Worm (Caenorhabditis elegans): ENCODE results near the gene clec-33.
A peak's percentile ranks its signal among the peaks of the same experiment; 100 is the strongest.

Gene clec-33

DNA sequence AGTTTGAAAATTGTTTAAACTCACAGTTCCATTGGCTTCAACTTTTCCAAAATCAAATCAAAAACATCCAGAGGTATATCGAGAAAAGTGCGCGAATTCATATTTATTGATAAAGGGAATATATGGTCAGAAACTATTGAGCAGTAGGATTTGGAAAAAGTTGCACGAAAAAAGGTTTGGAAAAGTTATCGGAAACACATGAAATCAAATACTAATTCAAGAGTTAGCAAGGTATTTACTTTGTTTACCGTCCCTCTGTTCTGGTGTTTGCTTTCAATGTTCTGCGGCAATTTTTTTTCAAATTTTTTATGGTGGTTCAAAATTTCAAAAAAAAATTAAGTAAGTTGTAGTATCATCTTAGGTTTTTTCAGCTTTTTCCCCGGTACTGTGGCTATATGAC is 29.7 kb upstream of the clec-33 start, which contains the start of gene fbxa-45:
TSS of gene fbxa-45 (minus strand) at position 101 of the 400 bp plus-strand sequence.
- 0 out of 2 replicates have a peak, but pooled peaks have one; percentile 26 for TF ChIP-seq egl-18 (GFP tag; IDR thresholded peaks at IDR 0.05)
- TF ChIP-seq mxl-1 (tag; optimal IDR thresholded peaks at IDR 0.05) = no peak

DNA sequence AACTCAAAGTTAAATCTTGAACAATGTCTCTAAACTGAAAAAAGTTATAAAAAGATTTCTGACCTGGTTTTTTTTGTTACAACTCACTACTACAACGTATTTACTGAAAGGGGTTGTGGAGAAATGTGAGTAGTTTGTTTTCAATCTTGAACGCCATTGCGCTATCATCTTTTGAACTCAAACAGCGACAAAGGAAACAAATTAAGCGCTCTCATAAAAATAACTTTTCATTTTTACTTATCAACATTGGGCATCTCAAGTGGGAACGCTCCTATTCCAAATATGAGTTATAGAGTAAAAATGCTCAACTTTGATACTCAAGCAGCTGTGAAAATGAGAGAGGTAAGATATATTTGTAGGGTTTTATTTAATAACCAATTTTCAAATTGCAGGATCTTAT is 23.8 kb upstream of the clec-33 start, which contains the start of gene F09C6.15:
TSS of gene F09C6.15 (plus strand) at position 301 of the 400 bp plus-strand sequence.
- TF ChIP-seq let-607 (tag; optimal IDR thresholded peaks at IDR 0.05) = no peak
- TF ChIP-seq atf-7 (tag; optimal IDR thresholded peaks at IDR 0.05) = no peak
- TF ChIP-seq hlh-26 (GFP tag; conservative IDR thresholded peaks at IDR 0.05) = no peak
- no peak for TF ChIP-seq dpff-1 (tag; optimal IDR thresholded peaks at IDR 0.05)
- TF ChIP-seq somi-1 (GFP tag; optimal IDR thresholded peaks at IDR 0.05) = no peak
- no peak for TF ChIP-seq attf-5 (GFP tag; optimal IDR thresholded peaks at IDR 0.05)
- TF ChIP-seq nhr-80 (tag; optimal IDR thresholded peaks at IDR 0.05) = no peak
- no peak for TF ChIP-seq hlh-12 (tag; optimal IDR thresholded peaks at IDR 0.05)
- no peak for TF ChIP-seq F52B5.7 (tag; optimal IDR thresholded peaks at IDR 0.05)
- TF ChIP-seq snpc-3.4 (tag; optimal IDR thresholded peaks at IDR 0.05) = no peak
- TF ChIP-seq ztf-28 (GFP tag; IDR thresholded peaks at IDR 0.05) = no peak
- no peak for TF ChIP-seq B0261.1 (tag; optimal IDR thresholded peaks at IDR 0.05)
- TF ChIP-seq bed-1 (GFP tag; IDR thresholded peaks at IDR 0.05) = no peak
- no peak for TF ChIP-seq Y79H2A.3 (GFP tag; conservative IDR thresholded peaks at IDR 0.05)
- no peak for TF ChIP-seq snpc-4 (GFP tag; optimal IDR thresholded peaks at IDR 0.05)
- TF ChIP-seq snpc-4 (tag; optimal IDR thresholded peaks at IDR 0.05) = no peak

- no peak for TF ChIP-seq ama-1 (optimal IDR thresholded peaks at IDR 0.05)
- no peak for TF ChIP-seq ama-1 (GFP tag; optimal IDR thresholded peaks at IDR 0.05)
- no peak for TF ChIP-seq B0035.1 (tag; optimal IDR thresholded peaks at IDR 0.05)
- no peak for TF ChIP-seq ztf-25 (GFP tag; IDR thresholded peaks at IDR 0.05)
- TF ChIP-seq sea-2 (GFP tag; IDR thresholded peaks at IDR 0.05) = no peak
- TF ChIP-seq B0336.3 (GFP tag; IDR thresholded peaks at IDR 0.05) = no peak
- no peak for TF ChIP-seq dpl-1 (GFP tag; optimal IDR thresholded peaks at IDR 0.05)
- TF ChIP-seq lin-40 (tag; optimal IDR thresholded peaks at IDR 0.05) = no peak
- no peak for TF ChIP-seq B0261.1 (tag; optimal IDR thresholded peaks at IDR 0.05)
- TF ChIP-seq tlf-1 (GFP tag; optimal IDR thresholded peaks at IDR 0.05) = no peak
- no peak for TF ChIP-seq lin-26 (GFP tag; IDR thresholded peaks at IDR 0.05)
These were observed 19.2 kb upstream of the clec-33 start, which contains the start of the genes ifas-2 and fbxa-44 for ce11 chrV:16888788-16889325. ifas-2 (minus strand) TSS chrV:16888888. fbxa-44 (plus strand) TSS chrV:16889275.

- TF ChIP-seq lsy-27 (tag; optimal IDR thresholded peaks at IDR 0.05; ENCODE audit: borderline replicate concordance, insufficient read depth) (no peak), gei-17 (GFP tag; optimal IDR thresholded peaks at IDR 0.05) (no peak), dpl-1 (GFP tag; optimal IDR thresholded peaks at IDR 0.05) (no peak), dpff-1 (tag; optimal IDR thresholded peaks at IDR 0.05) (no peak), F22D6.2 (tag; optimal IDR thresholded peaks at IDR 0.05) (no peak), sdz-38 (tag; optimal IDR thresholded peaks at IDR 0.05) (no peak), him-1 (tag; optimal IDR thresholded peaks at IDR 0.05) (no peak), akir-1 (GFP tag; optimal IDR thresholded peaks at IDR 0.05) (no peak), nfya-1 (tag; optimal IDR thresholded peaks at IDR 0.05; ENCODE audit: borderline replicate concordance, insufficient read depth) (no peak), tbp1 (GFP tag; optimal IDR thresholded peaks at IDR 0.05) (no peak), efl-1 (GFP tag; optimal IDR thresholded peaks at IDR 0.05) (no peak), aptf-3 (GFP tag; IDR thresholded peaks at IDR 0.05) (no peak), F33H1.4 (GFP tag; IDR thresholded peaks at IDR 0.05) (no peak), lin-26 (GFP tag; IDR thresholded peaks at IDR 0.05) (no peak), sea-2 (GFP tag; IDR thresholded peaks at IDR 0.05) (no peak), ztf-18 (tag; optimal IDR thresholded peaks at IDR 0.05) (no peak), ekl-4 (GFP tag; IDR thresholded peaks at IDR 0.05) (no peak)
These were observed 15.1 kb upstream of the clec-33 start, which contains the start of gene F09C6.13 for ce11 chrV:16884744-16885143. F09C6.13 (plus strand) TSS chrV:16885044.
